Fruit fly (Drosophila melanogaster) whole organism, pupa: ENCODE results near the gene Ac13E.

Experiments
- CG10348 ChIP-seq: fragments of 200-800 bp; sonication (Bioruptor generic); IDR thresholded peaks from 2 replicates; pipeline ENCODE4 v1.3.6; 2022; ENCODE audit warnings: missing biosample characterization, missing genetic modification characterization
- CG12605 ChIP-seq: fragments of 200-800 bp; sonication (Bioruptor generic); IDR thresholded peaks from 2 replicates; pipeline ENCODE4 v1.3.6; 2022; ENCODE audit warnings: missing biosample characterization, missing genetic modification characterization
- CG13204 ChIP-seq: fragments of 200-800 bp; sonication (Bioruptor generic); optimal IDR thresholded peaks from 2 replicates; lab custom pipeline; 2018; ENCODE audit warnings: missing biosample characterization, mild to moderate bottlenecking, missing genetic modification characterization, moderate library complexity
- CG14655 ChIP-seq: fragments of 200-800 bp; sonication (Bioruptor generic); optimal IDR thresholded peaks from 3 replicates; lab custom pipeline; 2017; ENCODE audit warnings: mild to moderate bottlenecking, missing biosample characterization, missing genetic modification reagents, missing genetic modification characterization
- CG15710 ChIP-seq: fragments of 200-800 bp; sonication (Bioruptor generic); optimal IDR thresholded peaks from 2 replicates; lab custom pipeline; 2018; ENCODE audit warnings: missing biosample characterization, mild to moderate bottlenecking, missing genetic modification characterization, moderate library complexity
- CG17806 ChIP-seq: fragments of 200-800 bp; sonication (Bioruptor generic); optimal IDR thresholded peaks from 2 replicates; lab custom pipeline; 2018; ENCODE audit warnings: missing biosample characterization, mild to moderate bottlenecking, missing genetic modification characterization, moderate library complexity
- CG32121 ChIP-seq: fragments of 200-800 bp; sonication (Bioruptor generic); IDR thresholded peaks from 2 replicates; pipeline ENCODE4 v1.3.6; 2022; ENCODE audit warnings: missing biosample characterization, missing genetic modification characterization
- CG34367 ChIP-seq: fragments of 200-800 bp; sonication (Bioruptor generic); optimal IDR thresholded peaks from 2 replicates; lab custom pipeline; 2018; ENCODE audit warnings: missing biosample characterization, mild to moderate bottlenecking, missing genetic modification characterization
- CG4496 ChIP-seq: fragments of 200-800 bp; sonication (Bioruptor generic); IDR thresholded peaks from 3 replicates; pipeline ENCODE4 v1.3.6; 2022; ENCODE audit warnings: missing biosample characterization, missing genetic modification characterization
- CG8159 ChIP-seq: fragments of 200-800 bp; sonication (Bioruptor generic); optimal IDR thresholded peaks from 3 replicates; lab custom pipeline; 2018; ENCODE audit warnings: missing biosample characterization, mild to moderate bottlenecking, missing genetic modification characterization, moderate library complexity
- CG8301 ChIP-seq: fragments of 200-800 bp; sonication (Bioruptor generic); optimal IDR thresholded peaks from 2 replicates; lab custom pipeline; 2018; ENCODE audit warnings: missing biosample characterization, mild to moderate bottlenecking, missing genetic modification characterization
- CG9948 ChIP-seq: fragments of 200-800 bp; sonication (Bioruptor generic); optimal IDR thresholded peaks from 2 replicates; lab custom pipeline; 2018; ENCODE audit warnings: missing biosample characterization, mild to moderate bottlenecking, missing genetic modification characterization, moderate library complexity
- D1 ChIP-seq: fragments of 200-800 bp; sonication (Bioruptor generic); optimal IDR thresholded peaks from 2 replicates; lab custom pipeline; 2018; ENCODE audit warnings: missing biosample characterization, mild to moderate bottlenecking, missing genetic modification characterization, moderate library complexity
- EcR ChIP-seq: fragments of 200-800 bp; sonication (Bioruptor generic); optimal IDR thresholded peaks from 3 replicates; lab custom pipeline; 2019; ENCODE audit warnings: missing biosample characterization, missing genetic modification characterization, mild to moderate bottlenecking, moderate library complexity, missing genetic modification reagents
- Ets98B ChIP-seq: fragments of 200-800 bp; sonication (Bioruptor generic); IDR thresholded peaks from 2 replicates; pipeline ENCODE4 v1.3.6; 2022; ENCODE audit warnings: missing biosample characterization, missing genetic modification characterization
- Pif1A ChIP-seq: fragments of 200-800 bp; sonication (Bioruptor generic); optimal IDR thresholded peaks from 3 replicates; lab custom pipeline; 2016; ENCODE audit warnings: missing biosample characterization, missing genetic modification characterization
- Pif1B ChIP-seq: fragments of 200-800 bp; sonication (Bioruptor generic); optimal IDR thresholded peaks from 3 replicates; lab custom pipeline; 2016; ENCODE audit warnings: missing biosample characterization, missing genetic modification characterization
- Snoo ChIP-seq: fragments of 200-800 bp; sonication (Bioruptor generic); optimal IDR thresholded peaks from 3 replicates; lab custom pipeline; 2017; ENCODE audit warnings: missing biosample characterization, mild to moderate bottlenecking, missing genetic modification characterization, inconsistent platforms
- fd96Ca ChIP-seq: fragments of 200-800 bp; sonication (Bioruptor generic); IDR thresholded peaks from 3 replicates; pipeline ENCODE4 v1.3.6; 2022; ENCODE audit warnings: missing biosample characterization, missing genetic modification characterization
- gl ChIP-seq: fragments of 200-800 bp; sonication (Bioruptor generic); optimal IDR thresholded peaks from 2 replicates; lab custom pipeline; 2018; ENCODE audit warnings: missing biosample characterization, mild to moderate bottlenecking, missing genetic modification characterization
- rn ChIP-seq: fragments of 200-800 bp; sonication (Bioruptor generic); IDR thresholded peaks from 2 replicates; pipeline ENCODE4 v1.3.6; 2022; ENCODE audit warnings: missing biosample characterization, missing genetic modification characterization

Ac13E gene

dm6 chrX:15568353-15568982 is 14.4 kb upstream of the Ac13E start:
- TF ChIP-seq rn (GFP tag; lab: Robert Waterston, UW) (no peak), Pif1A (GFP tag; lab: Kevin White, UChicago) (peak; percentile 6), CG34367 (no peak), CG9948 (tag; lab: Kevin White, UChicago) (no peak), gl (no peak), CG8159 (tag; lab: Kevin White, UChicago) (no peak), Snoo (tag; lab: Kevin White, UChicago) (no peak), EcR (GFP tag; lab: Kevin White, UChicago) (peak; percentile 13), Pif1B (GFP tag; lab: Kevin White, UChicago) (peak; percentile 8)
- TF ChIP-seq, all 21 proteins: peak for 3

- TF ChIP-seq Pif1B (GFP tag; lab: Kevin White, UChicago) (no peak), Ets98B (GFP tag; lab: Robert Waterston, UW) (no peak)
These were observed 1.9 kb upstream of the Ac13E start, which contains the start of gene CG42300 for dm6 chrX:15555945-15556344. Gene CG42300 (minus strand): TSS chrX:15556045.

dm6 chrX:15552472-15552888 is 1.6 kb downstream of the Ac13E start:
- TF ChIP-seq CG15710 (peak; percentile 40), Ets98B (GFP tag; lab: Robert Waterston, UW) (no peak), CG8159 (tag; lab: Kevin White, UChicago) (peak; percentile 44), gl (no peak), Pif1B (GFP tag; lab: Kevin White, UChicago) (peak; percentile 40), Snoo (tag; lab: Kevin White, UChicago) (peak; percentile 45), CG14655 (GFP tag; lab: Kevin White, UChicago) (peak; percentile 56), Pif1A (GFP tag; lab: Kevin White, UChicago) (peak; percentile 41), CG9948 (tag; lab: Kevin White, UChicago) (peak; percentile 28), CG8301 (tag; lab: Kevin White, UChicago) (peak; percentile 37), EcR (GFP tag; lab: Kevin White, UChicago) (no peak), CG17806 (tag; lab: Kevin White, UChicago) (peak; percentile 32), CG34367 (peak; percentile 9)

- peak; percentile 49 for TF ChIP-seq CG8301 (tag; lab: Kevin White, UChicago)
- TF ChIP-seq Ets98B (GFP tag; lab: Robert Waterston, UW), result peak; percentile 65
- TF ChIP-seq EcR (GFP tag; lab: Kevin White, UChicago), result no peak
- peak; percentile 28 for TF ChIP-seq Pif1A (GFP tag; lab: Kevin White, UChicago)
- peak; percentile 21 for TF ChIP-seq CG9948 (tag; lab: Kevin White, UChicago)
- TF ChIP-seq CG8159 (tag; lab: Kevin White, UChicago), result peak; percentile 41
- peak; percentile 53 for TF ChIP-seq CG14655 (GFP tag; lab: Kevin White, UChicago)
- no peak for TF ChIP-seq gl
- peak; percentile 80; the same call in 1 of the 2 replicates for TF ChIP-seq CG32121 (GFP tag; lab: Robert Waterston, UW)
- peak; percentile 68 for TF ChIP-seq rn (GFP tag; lab: Robert Waterston, UW)
- peak; percentile 77 for TF ChIP-seq CG4496 (GFP tag; lab: Robert Waterston, UW)
- TF ChIP-seq fd96Ca (GFP tag; lab: Robert Waterston, UW), result peak; percentile 61; the same call in 1 of the 3 replicates
- TF ChIP-seq CG15710, result peak; percentile 40
- 0 out of 2 replicates have a peak, but pooled peaks have one; percentile 33 for TF ChIP-seq CG12605 (GFP tag; lab: Robert Waterston, UW)
- peak; percentile 36 for TF ChIP-seq CG17806 (tag; lab: Kevin White, UChicago)
- TF ChIP-seq D1 (tag; lab: Kevin White, UChicago), result no peak
- TF ChIP-seq CG13204 (GFP tag; lab: Kevin White, UChicago), result no peak
- peak; percentile 24 for TF ChIP-seq Snoo (tag; lab: Kevin White, UChicago)
- TF ChIP-seq CG34367, result peak; percentile 15
- peak; percentile 51; the same call in 1 of the 2 replicates for TF ChIP-seq CG10348 (GFP tag; lab: Robert Waterston, UW)
- no peak for TF ChIP-seq Pif1B (GFP tag; lab: Kevin White, UChicago)
These were observed 5.0 kb downstream of the Ac13E start for dm6 chrX:15549055-15549454.

dm6 chrX:15545467-15546197 is 8.4 kb downstream of the Ac13E start:
- no peak for TF ChIP-seq Pif1A (GFP tag; lab: Kevin White, UChicago)
- no peak for TF ChIP-seq CG12605 (GFP tag; lab: Robert Waterston, UW)
- TF ChIP-seq CG13204 (GFP tag; lab: Kevin White, UChicago), result no peak
- TF ChIP-seq EcR (GFP tag; lab: Kevin White, UChicago), result no peak
- TF ChIP-seq CG4496 (GFP tag; lab: Robert Waterston, UW), result no peak
- no peak for TF ChIP-seq fd96Ca (GFP tag; lab: Robert Waterston, UW)
- no peak for TF ChIP-seq CG14655 (GFP tag; lab: Kevin White, UChicago)
- TF ChIP-seq D1 (tag; lab: Kevin White, UChicago), result no peak
